Worm (Caenorhabditis elegans): ENCODE measurements around the gene sdpn-1.

DNA sequence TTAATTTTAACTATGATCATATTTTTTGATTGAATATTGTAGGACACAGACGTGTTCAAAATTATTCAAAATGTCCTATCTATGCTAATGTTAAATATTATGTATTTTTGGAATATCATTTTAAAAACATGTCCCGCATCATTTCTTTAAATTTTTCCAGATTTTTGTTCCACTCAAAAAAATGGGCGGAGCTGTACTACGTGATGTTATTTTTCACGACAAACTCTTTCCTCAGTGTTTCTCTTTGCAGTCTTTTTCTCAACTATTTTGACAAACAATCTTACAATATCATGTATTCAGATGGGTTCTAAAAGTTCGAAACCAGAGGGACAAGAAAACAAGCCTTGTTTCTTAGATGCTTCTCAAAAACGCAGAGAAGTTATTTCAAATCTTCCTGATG is 21.6 kb downstream of the sdpn-1 start, which contains the start of gene F45E1.5:
- TF ChIP-seq tbx-11 (GFP tag; IDR thresholded peaks at IDR 0.05), result no peak
- TF ChIP-seq ets-7 (tag; optimal IDR thresholded peaks at IDR 0.05), result no peak
- TF ChIP-seq ama-1 (optimal IDR thresholded peaks at IDR 0.05), result no peak
- TF ChIP-seq hnd-1 (tag; optimal IDR thresholded peaks at IDR 0.05), result no peak
